Worm (Caenorhabditis elegans): ENCODE measurements around the gene pfd-2.

DNA sequence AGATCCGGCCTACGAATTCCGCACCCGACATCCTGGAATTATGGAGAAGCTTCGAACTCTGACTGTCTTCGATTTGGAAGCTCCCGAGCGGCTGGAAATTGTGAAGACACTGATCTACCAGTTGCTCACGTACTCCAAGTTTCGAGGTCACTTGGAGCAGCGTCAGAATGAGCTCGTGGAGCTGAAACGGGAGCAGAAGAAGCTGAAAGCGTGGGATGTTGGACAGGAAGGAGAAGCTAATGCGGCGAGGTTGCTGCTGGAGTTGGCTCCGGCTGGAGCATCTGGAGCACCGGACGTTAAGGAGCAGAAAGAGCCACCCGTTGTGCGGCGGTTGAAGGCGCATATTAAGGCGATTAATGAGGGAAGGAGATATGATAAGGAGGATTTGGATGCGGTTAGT is 17.8 kb downstream of the pfd-2 start:
- TF ChIP-seq gei-17 (GFP tag; optimal IDR thresholded peaks at IDR 0.05) (no peak), ceh-79 (tag; optimal IDR thresholded peaks at IDR 0.05) (no peak), fkh-3 (tag; optimal IDR thresholded peaks at IDR 0.05) (no peak), aptf-3 (GFP tag; IDR thresholded peaks at IDR 0.05) (no peak), dpl-1 (GFP tag; optimal IDR thresholded peaks at IDR 0.05) (no peak), ceh-100 (GFP tag; IDR thresholded peaks at IDR 0.05) (no peak)
